Fruit fly (Drosophila melanogaster) whole organism, embryonic: ENCODE measurements around the gene CG31287.

Experiments
- B-H1 ChIP-seq: fragments of 200-800 bp; sonication (Bioruptor generic); IDR thresholded peaks from 3 replicates; pipeline ENCODE4 v1.3.6; 2022; ENCODE audit warnings: missing biosample characterization, missing genetic modification characterization
- CG10431 ChIP-seq: fragments of 200-800 bp; sonication (Bioruptor generic); optimal IDR thresholded peaks from 3 replicates; lab custom pipeline; 2018; ENCODE audit warnings: missing biosample characterization, mild to moderate bottlenecking, missing genetic modification characterization
- CG10462 ChIP-seq: fragments of 200-800 bp; sonication (Bioruptor generic); optimal IDR thresholded peaks from 2 replicates; lab custom pipeline; 2016; ENCODE audit warnings: missing biosample characterization, missing genetic modification characterization
- CG10654 ChIP-seq: fragments of 200-800 bp; sonication (Bioruptor generic); optimal IDR thresholded peaks from 2 replicates; lab custom pipeline; 2016; ENCODE audit warnings: missing biosample characterization, missing genetic modification characterization
- CG11085 ChIP-seq: fragments of 200-800 bp; sonication (Bioruptor generic); IDR thresholded peaks from 2 replicates; pipeline ENCODE4 v1.3.6; 2022; ENCODE audit warnings: missing biosample characterization, missing genetic modification characterization
- CG11560 ChIP-seq: fragments of 200-800 bp; sonication (Bioruptor generic); IDR thresholded peaks from 3 replicates; pipeline ENCODE4 v1.3.6; 2022; ENCODE audit warnings: missing biosample characterization, missing genetic modification characterization
- CG12659 ChIP-seq: fragments of 200-800 bp; sonication (Bioruptor generic); optimal IDR thresholded peaks from 3 replicates; lab custom pipeline; 2017; ENCODE audit warnings: mild to moderate bottlenecking, missing biosample characterization, missing genetic modification reagents, missing genetic modification characterization
- CG14860 ChIP-seq: fragments of 200-800 bp; sonication (Bioruptor generic); IDR thresholded peaks from 3 replicates; pipeline ENCODE4 v1.3.6; 2022; ENCODE audit warnings: missing biosample characterization, missing genetic modification characterization; ENCODE audit not compliant: partially characterized antibody
- CG15514 ChIP-seq: fragments of 200-800 bp; sonication (Bioruptor generic); optimal IDR thresholded peaks from 3 replicates; lab custom pipeline; 2017; ENCODE audit warnings: missing biosample characterization, missing genetic modification characterization, mild to moderate bottlenecking, moderate library complexity, missing genetic modification reagents
- CG15601 ChIP-seq: fragments of 200-800 bp; sonication (Bioruptor generic); optimal IDR thresholded peaks from 3 replicates; lab custom pipeline; 2019; ENCODE audit warnings: missing biosample characterization, mild to moderate bottlenecking, missing genetic modification characterization, moderate library complexity
- CG1603 ChIP-seq: fragments of 200-800 bp; sonication (Bioruptor generic); optimal IDR thresholded peaks from 2 replicates; lab custom pipeline; 2019; ENCODE audit warnings: missing biosample characterization, mild to moderate bottlenecking, missing genetic modification characterization, moderate library complexity
- CG17328 ChIP-seq: fragments of 200-800 bp; sonication (Bioruptor generic); IDR thresholded peaks from 2 replicates; pipeline ENCODE4 v1.3.6; 2022; ENCODE audit warnings: missing biosample characterization, missing genetic modification characterization
- CG1832 ChIP-seq: fragments of 200-800 bp; sonication (Bioruptor generic); optimal IDR thresholded peaks from 2 replicates; lab custom pipeline; 2017; ENCODE audit warnings: missing biosample characterization, mild to moderate bottlenecking, missing genetic modification characterization, inconsistent platforms
- CG2129 ChIP-seq: fragments of 200-800 bp; sonication (Bioruptor generic); IDR thresholded peaks from 2 replicates; pipeline ENCODE4 v1.3.6; 2022; ENCODE audit warnings: missing biosample characterization, missing genetic modification characterization; ENCODE audit not compliant: partially characterized antibody
- CG2678 ChIP-seq: fragments of 200-800 bp; sonication (Bioruptor generic); optimal IDR thresholded peaks from 3 replicates; lab custom pipeline; 2019; ENCODE audit warnings: missing biosample characterization, mild to moderate bottlenecking, missing genetic modification characterization, moderate library complexity
- CG2889 ChIP-seq: fragments of 200-800 bp; sonication (Bioruptor generic); IDR thresholded peaks from 3 replicates; pipeline ENCODE4 v1.3.6; 2022; ENCODE audit warnings: missing biosample characterization, missing genetic modification characterization
- CG30431 ChIP-seq: fragments of 200-800 bp; sonication (Bioruptor generic); optimal IDR thresholded peaks from 2 replicates; lab custom pipeline; 2017; ENCODE audit warnings: missing biosample characterization, missing genetic modification characterization
- CG31224 ChIP-seq: fragments of 200-800 bp; sonication (Bioruptor generic); IDR thresholded peaks from 2 replicates; pipeline ENCODE4 v1.3.6; 2022; ENCODE audit warnings: missing biosample characterization, missing genetic modification characterization
- CG34376 ChIP-seq: fragments of 200-800 bp; sonication (Bioruptor generic); optimal IDR thresholded peaks from 2 replicates; lab custom pipeline; 2018; ENCODE audit warnings: missing biosample characterization, mild to moderate bottlenecking, missing genetic modification characterization
- CG4424 ChIP-seq: fragments of 200-800 bp; sonication (Bioruptor generic); optimal IDR thresholded peaks from 3 replicates; lab custom pipeline; 2016; ENCODE audit warnings: missing biosample characterization, missing genetic modification characterization
- CG6272 ChIP-seq: fragments of 200-800 bp; sonication (Bioruptor generic); IDR thresholded peaks from 2 replicates; pipeline ENCODE4 v1.3.6; 2022; ENCODE audit warnings: missing biosample characterization, missing genetic modification characterization
- CG6765 ChIP-seq: fragments of 200-800 bp; sonication (Bioruptor generic); optimal IDR thresholded peaks from 3 replicates; lab custom pipeline; 2017; ENCODE audit warnings: missing biosample characterization, mild to moderate bottlenecking, missing genetic modification characterization
- CG8944 ChIP-seq: fragments of 200-800 bp; sonication (Bioruptor generic); optimal IDR thresholded peaks from 3 replicates; lab custom pipeline; 2016; ENCODE audit warnings: missing biosample characterization, missing genetic modification characterization
- CHES-1-like ChIP-seq: fragments of 200-800 bp; sonication (Bioruptor generic); optimal IDR thresholded peaks from 2 replicates; lab custom pipeline; 2016; ENCODE audit warnings: missing biosample characterization, missing genetic modification characterization
- Chrac-16 ChIP-seq: fragments of 200-800 bp; sonication (Bioruptor generic); optimal IDR thresholded peaks from 3 replicates; lab custom pipeline; 2016; ENCODE audit warnings: missing biosample characterization, missing genetic modification characterization
- Deaf1 ChIP-seq: fragments of 200-800 bp; optimal IDR thresholded peaks from 3 replicates; lab custom pipeline; 2019; ENCODE audit warnings: missing biosample characterization, mild to moderate bottlenecking, missing genetic modification characterization, moderate library complexity
- Dp ChIP-seq: fragments of 200-800 bp; sonication (Bioruptor generic); optimal IDR thresholded peaks from 2 replicates; lab custom pipeline; 2018; ENCODE audit warnings: missing biosample characterization, mild to moderate bottlenecking, missing genetic modification characterization, moderate library complexity
- Gug ChIP-seq: fragments of 200-800 bp; sonication (Bioruptor generic); IDR thresholded peaks from 4 replicates; pipeline ENCODE4 v1.3.6; 2022; ENCODE audit warnings: missing biosample characterization, missing genetic modification characterization
- H15 ChIP-seq: fragments of 200-800 bp; sonication (Bioruptor generic); IDR thresholded peaks from 3 replicates; pipeline ENCODE4 v1.3.6; 2022; ENCODE audit warnings: missing biosample characterization, missing genetic modification characterization
- Lhr ChIP-seq: fragments of 200-800 bp; sonication (Bioruptor generic); optimal IDR thresholded peaks from 3 replicates; lab custom pipeline; 2017; ENCODE audit warnings: mild to moderate bottlenecking, missing biosample characterization, missing genetic modification reagents, missing genetic modification characterization
- Nf-YC ChIP-seq: fragments of 200-800 bp; optimal IDR thresholded peaks from 3 replicates; lab custom pipeline; 2019; ENCODE audit warnings: missing biosample characterization, mild to moderate bottlenecking, missing genetic modification characterization, moderate library complexity
- NfI ChIP-seq: fragments of 200-800 bp; sonication (Bioruptor generic); optimal IDR thresholded peaks from 3 replicates; lab custom pipeline; 2018; ENCODE audit warnings: missing biosample characterization, mild to moderate bottlenecking, missing genetic modification characterization, moderate library complexity
- Oaz ChIP-seq: fragments of 200-800 bp; sonication (Bioruptor generic); IDR thresholded peaks from 2 replicates; pipeline ENCODE4 v1.3.6; 2022; ENCODE audit warnings: missing biosample characterization, missing genetic modification characterization
- YL-1 ChIP-seq: fragments of 200-800 bp; sonication (Bioruptor generic); optimal IDR thresholded peaks from 3 replicates; lab custom pipeline; 2017; ENCODE audit warnings: missing biosample characterization, mild to moderate bottlenecking, missing genetic modification characterization
- al ChIP-seq: fragments of 200-800 bp; sonication (Bioruptor generic); IDR thresholded peaks from 2 replicates; pipeline ENCODE4 v1.3.6; 2022; ENCODE audit warnings: missing biosample characterization, missing genetic modification characterization
- ap ChIP-seq: fragments of 200-800 bp; sonication (Bioruptor generic); IDR thresholded peaks from 2 replicates; pipeline ENCODE4 v1.3.6; 2022; ENCODE audit warnings: missing biosample characterization, missing genetic modification characterization
- ara ChIP-seq: fragments of 200-800 bp; sonication (Bioruptor generic); IDR thresholded peaks from 2 replicates; pipeline ENCODE4 v1.3.6; 2022; ENCODE audit warnings: missing biosample characterization, missing genetic modification characterization
- bbx ChIP-seq: fragments of 200-800 bp; sonication (Bioruptor generic); IDR thresholded peaks from 2 replicates; pipeline ENCODE4 v1.3.6; 2022; ENCODE audit warnings: missing biosample characterization, missing genetic modification characterization; ENCODE audit not compliant: partially characterized antibody
- crp ChIP-seq, 2 experiments: fragments of 200-800 bp; sonication (Bioruptor generic); optimal IDR thresholded peaks; 2 replicates in 1 of 2; 3 replicates in 1 of 2; lab custom pipeline; 2017; ENCODE audit warnings: missing biosample characterization in 2 of 2, missing genetic modification characterization in 2 of 2, mild to moderate bottlenecking in 1 of 2, moderate library complexity in 1 of 2
- cwo ChIP-seq: fragments of 200-800 bp; sonication (Bioruptor generic); optimal IDR thresholded peaks from 3 replicates; lab custom pipeline; 2017; ENCODE audit warnings: missing biosample characterization, missing genetic modification characterization, mild to moderate bottlenecking, moderate library complexity, missing genetic modification reagents
- fd96Cb ChIP-seq: fragments of 200-800 bp; sonication (Bioruptor generic); optimal IDR thresholded peaks from 2 replicates; lab custom pipeline; 2018; ENCODE audit warnings: missing biosample characterization, mild to moderate bottlenecking, missing genetic modification characterization, moderate library complexity
- insv ChIP-seq, 2 experiments: fragments of 200-800 bp; sonication (Bioruptor generic); optimal IDR thresholded peaks; 3 replicates each; lab custom pipeline; 2016 to 2018; ENCODE audit warnings: missing biosample characterization in 2 of 2, missing genetic modification characterization in 2 of 2
- kay ChIP-seq: fragments of 200-800 bp; sonication (Bioruptor generic); optimal IDR thresholded peaks from 2 replicates; lab custom pipeline; 2016; ENCODE audit warnings: missing biosample characterization, missing genetic modification characterization
- pan ChIP-seq, 4 experiments: fragments of >200 bp in 3 of 4; fragments of 200-800 bp in 1 of 4; sonication (Bioruptor generic) in 1 of 4; optimal IDR thresholded peaks in 3 of 4; IDR thresholded peaks in 1 of 4; 2 replicates each; pipeline versions ENCODE4 v1.3.6 to Lab custom; 2017 to 2022; ENCODE audit warnings: missing biosample characterization in 2 of 4, missing genetic modification characterization in 2 of 4, mixed read lengths in 1 of 4
- pum ChIP-seq: fragments of 200-800 bp; sonication (Bioruptor generic); optimal IDR thresholded peaks from 2 replicates; lab custom pipeline; 2016; ENCODE audit warnings: missing biosample characterization, missing genetic modification characterization
- run ChIP-seq: fragments of 200-800 bp; sonication (Bioruptor generic); optimal IDR thresholded peaks from 3 replicates; lab custom pipeline; 2018; ENCODE audit warnings: missing biosample characterization, mild to moderate bottlenecking, missing genetic modification characterization
- sim ChIP-seq: fragments of 200-800 bp; sonication (Bioruptor generic); IDR thresholded peaks from 2 replicates; pipeline ENCODE4 v1.3.6; 2022; ENCODE audit warnings: missing biosample characterization, missing genetic modification characterization
- unpg ChIP-seq: fragments of 200-800 bp; sonication (Bioruptor generic); optimal IDR thresholded peaks from 3 replicates; lab custom pipeline; 2018; ENCODE audit warnings: missing biosample characterization, mild to moderate bottlenecking, missing genetic modification characterization, moderate library complexity
- usp ChIP-seq: fragments of >200 bp; optimal IDR thresholded peaks from 2 replicates; lab custom pipeline; 2017; ENCODE audit warnings: missing biosample characterization, missing genetic modification characterization

The CG31287 gene

DNA sequence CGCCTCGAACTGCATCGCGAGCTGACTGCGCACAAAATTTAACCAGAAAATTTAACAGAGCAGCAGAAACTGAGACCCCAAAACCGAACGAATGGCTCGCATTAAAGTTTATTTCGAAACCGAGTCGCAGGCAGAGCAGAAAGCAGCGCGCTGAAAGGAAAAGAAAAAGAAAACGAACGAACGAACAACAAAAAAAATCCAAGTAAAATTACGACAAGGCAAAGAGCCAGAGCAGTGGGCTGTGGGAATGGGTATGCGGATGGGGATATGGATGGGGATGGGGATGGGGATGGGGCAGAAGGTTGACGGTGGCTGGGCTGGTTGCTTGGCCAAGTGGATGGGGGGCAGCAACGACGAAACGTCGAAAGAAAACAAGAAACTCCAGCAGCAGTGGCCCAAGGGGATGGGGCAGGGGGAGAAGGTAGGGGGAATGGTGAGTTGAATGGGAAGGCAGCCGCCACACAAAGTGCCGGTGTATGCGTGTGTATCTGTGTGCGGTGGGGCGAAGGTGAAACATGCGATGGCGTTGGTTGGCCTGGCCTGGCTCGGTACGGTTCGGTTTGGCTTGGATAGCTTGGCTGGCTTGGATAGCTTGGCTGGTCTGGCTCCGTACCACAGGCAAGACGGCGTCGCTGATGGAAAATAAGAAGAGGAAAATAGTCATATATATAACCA lies 5.1 kb downstream of the CG31287 start (continued):
- no peak for TF ChIP-seq CG30431 (GFP tag; lab: Kevin White, UChicago)
- peak; percentile 91 for TF ChIP-seq CG31224 (GFP tag; lab: Robert Waterston, UW)
- no peak for TF ChIP-seq unpg (GFP tag; lab: Kevin White, UChicago)
- TF ChIP-seq ara (GFP tag; lab: Robert Waterston, UW) = 0 out of 2 replicates have a peak, but pooled peaks have one; percentile 38
- no peak for TF ChIP-seq al
- peak; percentile 51 for TF ChIP-seq CG34376
- TF ChIP-seq CG11085 (GFP tag; lab: Robert Waterston, UW) = no peak
- no peak for TF ChIP-seq crp (GFP tag; optimal IDR thresholded peaks at IDR 0.05; lab: Kevin White, UChicago)
- no peak for TF ChIP-seq usp (GFP tag; lab: Kevin White, UChicago)
- peak; percentile 55 for TF ChIP-seq bbx
- TF ChIP-seq pan (optimal IDR thresholded peaks at IDR 0.05; lab: Kevin White, UChicago) = no peak
- peak in 1 of 2 experiments; percentile 33 for TF ChIP-seq pan (GFP tag; optimal IDR thresholded peaks at IDR 0.05 in 1 of 2, IDR thresholded peaks at IDR 0.05 in 1 of 2)
- peak; percentile 15 for TF ChIP-seq CG12659 (GFP tag; lab: Kevin White, UChicago)
- no peak for TF ChIP-seq NfI (GFP tag; lab: Kevin White, UChicago)
- no peak for TF ChIP-seq ap (GFP tag; lab: Robert Waterston, UW)
- no peak for TF ChIP-seq Chrac-16
- no peak for TF ChIP-seq Gug
- no peak for TF ChIP-seq Oaz
- TF ChIP-seq fd96Cb = no peak
- no peak for TF ChIP-seq H15
- TF ChIP-seq CG6272 (GFP tag; lab: Robert Waterston, UW) = no peak
- no peak for TF ChIP-seq CG1832 (GFP tag; lab: Kevin White, UChicago)
- TF ChIP-seq cwo (GFP tag; lab: Kevin White, UChicago) = peak; percentile 55
- no peak for TF ChIP-seq CG15601
- no peak for TF ChIP-seq insv (GFP tag; optimal IDR thresholded peaks at IDR 0.05; lab: Kevin White, UChicago)
- TF ChIP-seq CG14860 = 0 out of 3 replicates have a peak, but pooled peaks have one; percentile 12
- TF ChIP-seq CG2889 = no peak
- no peak for TF ChIP-seq CG4424 (GFP tag; lab: Kevin White, UChicago)
- TF ChIP-seq CG10654 (GFP tag; lab: Kevin White, UChicago) = no peak
- TF ChIP-seq Lhr (GFP tag; lab: Kevin White, UChicago) = no peak
- TF ChIP-seq CG2129 (GFP tag; lab: Robert Waterston, UW) = no peak
- no peak for TF ChIP-seq CG10462
- TF ChIP-seq pum = no peak
- no peak for TF ChIP-seq CG8944 (GFP tag; lab: Kevin White, UChicago)
- TF ChIP-seq B-H1 = no peak
- TF ChIP-seq Nf-YC (tag; lab: Kevin White, UChicago) = peak; percentile 54
- TF ChIP-seq CG2678 (tag; lab: Kevin White, UChicago) = no peak
- TF ChIP-seq CG17328 (GFP tag; lab: Robert Waterston, UW) = no peak
- TF ChIP-seq run (tag; lab: Kevin White, UChicago) = no peak
- no peak for TF ChIP-seq CG10431
- peak; percentile 92 for TF ChIP-seq Deaf1
- TF ChIP-seq Dp (GFP tag; lab: Kevin White, UChicago) = no peak
- no peak for TF ChIP-seq YL-1 (GFP tag; lab: Kevin White, UChicago)
- TF ChIP-seq CHES-1-like (GFP tag; lab: Kevin White, UChicago) = no peak
- no peak for TF ChIP-seq CG11560 (tag; lab: Robert Waterston, UW)
- peak; percentile 17 for TF ChIP-seq CG15514 (GFP tag; lab: Kevin White, UChicago)
- TF ChIP-seq CG1603 (tag; lab: Kevin White, UChicago) = no peak
- no peak for TF ChIP-seq kay (GFP tag; lab: Kevin White, UChicago)
- TF ChIP-seq CG6765 (GFP tag; lab: Kevin White, UChicago) = peak; percentile 11
- no peak for TF ChIP-seq sim (GFP tag; lab: Robert Waterston, UW)
